Worm (Caenorhabditis elegans): Measurements from ENCODE around the gene C28A5.2.

- TF ChIP-seq blmp-1 (tag; optimal IDR thresholded peaks at IDR 0.05) (no peak), unc-30 (tag; optimal IDR thresholded peaks at IDR 0.05) (no peak), elt-3 (tag; optimal IDR thresholded peaks at IDR 0.05) (no peak), fkh-10 (GFP tag; optimal IDR thresholded peaks at IDR 0.05) (no peak), aly-2 (tag; optimal IDR thresholded peaks at IDR 0.05) (no peak), nhr-11 (tag; optimal IDR thresholded peaks at IDR 0.05) (no peak), sox-4 (tag; optimal IDR thresholded peaks at IDR 0.05) (no peak), egl-27 (tag; optimal IDR thresholded peaks at IDR 0.05) (no peak), efl-1 (optimal IDR thresholded peaks at IDR 0.05) (no peak), efl-1 (GFP tag; optimal IDR thresholded peaks at IDR 0.05 in 1 of 2) (no peak), dsc-1 (tag; optimal IDR thresholded peaks at IDR 0.05) (no peak), snpc-4 (tag; optimal IDR thresholded peaks at IDR 0.05) (no peak)
These were observed 20.9 kb upstream of the C28A5.2 start for ce11 chrIII:4460242-4460641.

Data from whole organism, L1 larva.